Fruit fly (Drosophila melanogaster) Kc167 (cell line): Measurements from ENCODE around the gene akirin.

Experiments used
- Myc ChIP-seq: fragments of >200 bp; optimal IDR thresholded peaks from 2 replicates; lab custom pipeline; 2017; ENCODE audit warnings: missing external identifiers
- h ChIP-seq: fragments of >200 bp; optimal IDR thresholded peaks from 3 replicates; lab custom pipeline; 2018; ENCODE audit warnings: missing external identifiers
- insv ChIP-seq: fragments of >200 bp; optimal IDR thresholded peaks from 3 replicates; lab custom pipeline; 2018; ENCODE audit warnings: missing external identifiers
- psq ChIP-seq: fragments of >200 bp; optimal IDR thresholded peaks from 2 replicates; lab custom pipeline; 2017; ENCODE audit warnings: missing external identifiers

DNA sequence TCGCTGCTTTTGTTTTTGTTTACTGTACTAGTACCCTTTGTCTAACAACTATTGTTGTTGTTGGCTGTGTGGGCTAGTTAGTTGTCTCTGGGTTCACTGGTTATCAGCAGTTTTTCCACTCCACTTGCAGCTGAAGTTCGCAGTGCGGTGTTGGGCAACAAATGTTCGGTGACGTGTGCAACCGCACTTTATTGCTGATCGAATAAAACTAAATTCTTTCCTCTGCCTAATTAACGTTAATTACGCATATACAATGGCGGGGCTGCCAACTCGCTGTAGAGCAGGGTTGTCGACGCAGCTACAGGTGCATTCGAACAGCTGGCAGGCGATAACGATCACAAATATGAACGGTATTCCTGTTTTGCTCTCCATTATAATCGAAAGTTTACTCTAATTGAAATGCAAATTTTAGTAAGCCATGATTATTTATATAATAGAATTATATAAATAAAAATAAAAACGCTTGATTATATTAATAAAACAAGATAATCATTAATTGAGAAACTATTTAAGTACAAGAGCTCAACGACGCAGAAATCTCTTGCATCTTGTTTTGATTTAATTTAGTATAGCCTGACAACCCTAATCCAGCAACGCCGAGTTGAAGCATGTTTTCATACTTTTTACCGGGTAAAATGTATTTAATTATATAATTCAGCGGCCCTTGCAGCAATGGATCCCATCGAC lies 40.9 kb upstream of the akirin start, which contains the start of the genes mrva, CG42307 and mus312:
- TF ChIP-seq insv (lab: Kevin White, UChicago) (no peak), h (lab: Kevin White, UChicago) (no peak), psq (lab: Kevin White, UChicago) (no peak), Myc (lab: Kevin White, UChicago) (no peak)
